Fruit fly (Drosophila melanogaster): ENCODE measurements around the gene Ddc.

Ddc gene

dm6 chr2L:19144115-19144514, 24.0 kb upstream of the Ddc start:
- TF ChIP-seq CG7101 (tag; optimal IDR thresholded peaks at IDR 0.05) (no peak), CG12768 (GFP tag; optimal IDR thresholded peaks at IDR 0.05) (no peak), Crg-1 (GFP tag; optimal IDR thresholded peaks at IDR 0.05) (no peak), Clk (GFP tag; optimal IDR thresholded peaks at IDR 0.05) (no peak), CG11617 (GFP tag; optimal IDR thresholded peaks at IDR 0.05) (no peak)

- TF ChIP-seq CG12768 (GFP tag; optimal IDR thresholded peaks at IDR 0.05) (no peak), Clk (GFP tag; optimal IDR thresholded peaks at IDR 0.05) (no peak), CG11617 (GFP tag; optimal IDR thresholded peaks at IDR 0.05) (no peak), Mnt (GFP tag; optimal IDR thresholded peaks at IDR 0.05) (no peak)
Observed at dm6 chr2L:19142176-19142870, 22.2 kb upstream of the Ddc start.

dm6 chr2L:19141435-19142126, 21.5 kb upstream of the Ddc start:
- TF ChIP-seq tj (GFP tag; optimal IDR thresholded peaks at IDR 0.05), result peak; percentile 95
- TF ChIP-seq CG33017 (tag; optimal IDR thresholded peaks at IDR 0.05), result no peak
- peak; percentile 64 for TF ChIP-seq Hr96 (GFP tag; optimal IDR thresholded peaks at IDR 0.05)
- TF ChIP-seq CG5204 (GFP tag; optimal IDR thresholded peaks at IDR 0.05), result no peak
- TF ChIP-seq CG7045 (GFP tag; optimal IDR thresholded peaks at IDR 0.05), result peak; percentile 36
- TF ChIP-seq cic (GFP tag; optimal IDR thresholded peaks at IDR 0.05), result no peak
- peak; percentile 65 for TF ChIP-seq kay (GFP tag; ENCODE audit: borderline replicate concordance)
- peak; percentile 84 for TF ChIP-seq bab1 (GFP tag; optimal IDR thresholded peaks at IDR 0.05)
- TF ChIP-seq CG14711 (tag; optimal IDR thresholded peaks at IDR 0.05), result peak; percentile 45
- TF ChIP-seq cnc (optimal IDR thresholded peaks at IDR 0.05), result no peak
- peak; percentile 59 for TF ChIP-seq CG11617 (GFP tag; optimal IDR thresholded peaks at IDR 0.05)
- TF ChIP-seq CG1620 (GFP tag; optimal IDR thresholded peaks at IDR 0.05), result no peak
- no peak for TF ChIP-seq ovo (GFP tag; optimal IDR thresholded peaks at IDR 0.05)
- no peak for TF ChIP-seq CG12768 (GFP tag; optimal IDR thresholded peaks at IDR 0.05)
- TF ChIP-seq CG7101 (tag; optimal IDR thresholded peaks at IDR 0.05), result peak; percentile 56
- no peak for TF ChIP-seq Mnt (GFP tag; optimal IDR thresholded peaks at IDR 0.05)
- no peak for TF ChIP-seq toe (GFP tag; optimal IDR thresholded peaks at IDR 0.05)
- no peak for TF ChIP-seq Clk (GFP tag; optimal IDR thresholded peaks at IDR 0.05)
- TF ChIP-seq pad (GFP tag; optimal IDR thresholded peaks at IDR 0.05), result peak; percentile 41
- no peak for TF ChIP-seq Crg-1 (GFP tag; optimal IDR thresholded peaks at IDR 0.05)

dm6 chr2L:19140984-19141262, 20.8 kb upstream of the Ddc start:
- TF ChIP-seq CG14711 (tag; optimal IDR thresholded peaks at IDR 0.05) (peak; percentile 34), tj (GFP tag; optimal IDR thresholded peaks at IDR 0.05) (no peak), cic (GFP tag; optimal IDR thresholded peaks at IDR 0.05) (no peak), pad (GFP tag; optimal IDR thresholded peaks at IDR 0.05) (peak; percentile 17), bab1 (GFP tag; optimal IDR thresholded peaks at IDR 0.05) (peak; percentile 54), CG7101 (tag; optimal IDR thresholded peaks at IDR 0.05) (peak; percentile 16), Hr96 (GFP tag; optimal IDR thresholded peaks at IDR 0.05) (peak; percentile 33)

dm6 chr2L:19140257-19140983, 20.3 kb upstream of the Ddc start:
- peak; percentile 76 for TF ChIP-seq tj (GFP tag; optimal IDR thresholded peaks at IDR 0.05)
- no peak for TF ChIP-seq Mnt (GFP tag; optimal IDR thresholded peaks at IDR 0.05)
- no peak for TF ChIP-seq CG14711 (tag; optimal IDR thresholded peaks at IDR 0.05)

- no peak for TF ChIP-seq CG14711 (tag; optimal IDR thresholded peaks at IDR 0.05)
- TF ChIP-seq CG12768 (GFP tag; optimal IDR thresholded peaks at IDR 0.05), result no peak
- no peak for TF ChIP-seq CG33017 (tag; optimal IDR thresholded peaks at IDR 0.05)
- no peak for TF ChIP-seq tj (GFP tag; optimal IDR thresholded peaks at IDR 0.05)
Observed at dm6 chr2L:19139751-19140150, 19.6 kb upstream of the Ddc start.

- no peak for TF ChIP-seq Clk (GFP tag; optimal IDR thresholded peaks at IDR 0.05)
- no peak for TF ChIP-seq ovo (GFP tag; optimal IDR thresholded peaks at IDR 0.05)
Observed at dm6 chr2L:19138361-19139041, 18.4 kb upstream of the Ddc start.
